Fruit fly (Drosophila melanogaster): ENCODE data around the gene CG13385.

dm6 chr2L:8442147-8442546, 45.7 kb downstream of the CG13385 start, which contains the start of gene CG31897:
- no peak for TF ChIP-seq pan (optimal IDR thresholded peaks at IDR 0.05)
- TF ChIP-seq CrebA (GFP tag; optimal IDR thresholded peaks at IDR 0.05; ENCODE audit: borderline replicate concordance) = no peak
- TF ChIP-seq Hr78 (GFP tag; optimal IDR thresholded peaks at IDR 0.05) = no peak
- TF ChIP-seq fru (GFP tag; optimal IDR thresholded peaks at IDR 0.05) = no peak

Data from whole organism, wandering third instar larva.